Worm (Caenorhabditis elegans): Measurements from ENCODE around the gene F44A6.4.

- TF ChIP-seq pqm-1 (tag; optimal IDR thresholded peaks at IDR 0.05) (no peak), nhr-47 (tag; optimal IDR thresholded peaks at IDR 0.05) (no peak), zip-4 (GFP tag; optimal IDR thresholded peaks at IDR 0.05) (no peak), efl-1 (optimal IDR thresholded peaks at IDR 0.05) (no peak), efl-1 (GFP tag; optimal IDR thresholded peaks at IDR 0.05 in 1 of 2) (no peak), nhr-12 (tag; optimal IDR thresholded peaks at IDR 0.05) (no peak), blmp-1 (tag; optimal IDR thresholded peaks at IDR 0.05) (peak; percentile 54), ztf-4 (tag; optimal IDR thresholded peaks at IDR 0.05) (no peak), fkh-10 (GFP tag; optimal IDR thresholded peaks at IDR 0.05) (no peak), nhr-76 (tag; optimal IDR thresholded peaks at IDR 0.05) (no peak), ceh-82 (tag; optimal IDR thresholded peaks at IDR 0.05) (no peak), lin-39 (tag; optimal IDR thresholded peaks at IDR 0.05) (no peak), unc-130 (tag; optimal IDR thresholded peaks at IDR 0.05) (no peak), egl-27 (tag; optimal IDR thresholded peaks at IDR 0.05) (no peak), lin-13 (GFP tag; optimal IDR thresholded peaks at IDR 0.05) (no peak)
Measured at ce11 chrX:10249685-10250084, 34.4 kb upstream of the F44A6.4 start.
